Worm (Caenorhabditis elegans) whole organism, L3 larva: ENCODE data around the gene mig-38.

ENCODE experiments used
- ama-1 ChIP-seq: fragments of 150-350 bp; optimal IDR thresholded peaks from 2 replicates; lab custom pipeline; 2018
- ceh-82 ChIP-seq: fragments of 150-350 bp; optimal IDR thresholded peaks from 2 replicates; lab custom pipeline; 2014; ENCODE audit warnings: missing biosample characterization, missing genetic modification characterization
- elt-1 ChIP-seq: fragments of 150-350 bp; optimal IDR thresholded peaks from 2 replicates; lab custom pipeline; 2014; ENCODE audit warnings: missing biosample characterization, missing genetic modification characterization
- lin-15B ChIP-seq: fragments of 150-350 bp; optimal IDR thresholded peaks from 2 replicates; lab custom pipeline; 2014; ENCODE audit warnings: missing biosample characterization, missing genetic modification characterization
- nfya-1 ChIP-seq: sonication (generic microtip); optimal IDR thresholded peaks from 2 replicates; lab custom pipeline; 2017; ENCODE audit warnings: missing genetic modification characterization, mild to moderate bottlenecking, missing compliant biosample characterization, antibody characterized with exemption, moderate library complexity; ENCODE audit not compliant: insufficient read depth
- nhr-237 ChIP-seq: fragments of 150-350 bp; optimal IDR thresholded peaks from 2 replicates; lab custom pipeline; 2014; ENCODE audit warnings: missing biosample characterization, missing genetic modification characterization
- nhr-76 ChIP-seq: fragments of 150-350 bp; sonication (generic microtip); optimal IDR thresholded peaks from 5 replicates; lab custom pipeline; 2014; ENCODE audit warnings: missing biosample characterization, missing genetic modification characterization
- pha-4 ChIP-seq: fragments of 150-350 bp; optimal IDR thresholded peaks from 2 replicates; lab custom pipeline; 2014; ENCODE audit warnings: missing biosample characterization, missing genetic modification reagents, missing genetic modification characterization
- zag-1 ChIP-seq: fragments of 150-350 bp; optimal IDR thresholded peaks from 2 replicates; lab custom pipeline; 2014; ENCODE audit warnings: missing biosample characterization, missing genetic modification characterization

DNA sequence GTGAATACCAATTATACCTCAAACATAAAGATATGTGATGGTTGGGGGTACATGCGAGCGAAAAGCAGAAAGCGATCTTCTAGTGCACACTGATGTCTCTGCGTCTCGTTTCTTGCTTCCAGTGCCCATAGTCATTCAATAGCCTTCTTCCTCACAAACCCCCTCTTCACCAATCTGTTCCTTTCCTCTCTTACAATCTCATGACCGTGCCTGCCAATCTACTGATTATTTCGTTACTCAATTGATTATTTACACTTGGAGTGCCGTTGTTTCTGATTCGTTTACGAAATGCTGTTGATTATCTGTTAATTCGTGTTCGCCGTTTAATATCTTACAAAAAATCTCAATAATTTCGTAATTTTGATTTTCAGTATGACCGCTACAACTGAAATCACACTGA, 9.2 kb upstream of the mig-38 start:
- TF ChIP-seq pha-4 (tag; lab: Kevin White, UChicago), result no peak
- TF ChIP-seq lin-15B (tag; lab: Kevin White, UChicago), result no peak
- no peak for TF ChIP-seq ama-1 (lab: Kevin White, UChicago)
- TF ChIP-seq zag-1, result no peak
- TF ChIP-seq nhr-76 (tag; lab: Kevin White, UChicago), result no peak
- TF ChIP-seq nfya-1 (tag; lab: Kevin White, UChicago), result no peak
- no peak for TF ChIP-seq nhr-237
- no peak for TF ChIP-seq ceh-82 (tag; lab: Kevin White, UChicago)
- no peak for TF ChIP-seq elt-1 (tag; lab: Kevin White, UChicago)
